Worm (Caenorhabditis elegans) whole organism, L2 larva: ENCODE results near the gene pitp-1.

Experiments
- C34F6.9 ChIP-seq: fragments of 150-350 bp; optimal IDR thresholded peaks from 2 replicates; lab custom pipeline; 2014; ENCODE audit warnings: missing biosample characterization, missing genetic modification characterization
- R02D3.7 ChIP-seq: fragments of 150-350 bp; optimal IDR thresholded peaks from 2 replicates; lab custom pipeline; 2014; ENCODE audit warnings: missing biosample characterization, missing genetic modification characterization
- Y55F3AM.14 ChIP-seq: fragments of 200-800 bp; sonication (Bioruptor generic); optimal IDR thresholded peaks from 2 replicates; lab custom pipeline; 2018; ENCODE audit warnings: mild to moderate bottlenecking, missing genetic modification characterization, missing compliant biosample characterization
- ZK546.5 ChIP-seq: sonication (generic microtip); optimal IDR thresholded peaks from 2 replicates; lab custom pipeline; 2017; ENCODE audit warnings: missing biosample characterization, missing genetic modification characterization
- ama-1 ChIP-seq: fragments of 150-350 bp; optimal IDR thresholded peaks from 2 replicates; lab custom pipeline; 2018; ENCODE audit warnings: inconsistent platforms
- blmp-1 ChIP-seq: sonication (generic microtip); optimal IDR thresholded peaks from 2 replicates; lab custom pipeline; 2017; ENCODE audit warnings: missing genetic modification characterization, mild to moderate bottlenecking, missing compliant biosample characterization, antibody characterized with exemption, moderate library complexity; ENCODE audit not compliant: insufficient read depth
- ceh-16 ChIP-seq: fragments of 150-350 bp; optimal IDR thresholded peaks from 2 replicates; lab custom pipeline; 2014; ENCODE audit warnings: missing biosample characterization, missing genetic modification characterization
- ceh-82 ChIP-seq: fragments of 150-350 bp; optimal IDR thresholded peaks from 2 replicates; lab custom pipeline; 2014; ENCODE audit warnings: missing biosample characterization, missing genetic modification characterization
- dmd-4 ChIP-seq: sonication (generic microtip); optimal IDR thresholded peaks from 2 replicates; lab custom pipeline; 2017; ENCODE audit warnings: missing biosample characterization, missing genetic modification characterization
- elt-1 ChIP-seq: fragments of 150-350 bp; optimal IDR thresholded peaks from 2 replicates; lab custom pipeline; 2014; ENCODE audit warnings: missing biosample characterization, missing genetic modification characterization
- elt-3 ChIP-seq: sonication (generic microtip); optimal IDR thresholded peaks from 2 replicates; lab custom pipeline; 2017; ENCODE audit warnings: missing biosample characterization, missing genetic modification characterization
- gmeb-1 ChIP-seq: fragments of 150-350 bp; optimal IDR thresholded peaks from 2 replicates; lab custom pipeline; 2014; ENCODE audit warnings: missing biosample characterization, missing genetic modification characterization
- lin-11 ChIP-seq: fragments of 150-350 bp; sonication (generic microtip); optimal IDR thresholded peaks from 2 replicates; lab custom pipeline; 2014; ENCODE audit warnings: missing biosample characterization, missing genetic modification characterization, inconsistent platforms, mixed read lengths
- lin-39 ChIP-seq: fragments of 150-350 bp; optimal IDR thresholded peaks from 2 replicates; lab custom pipeline; 2014; ENCODE audit warnings: missing biosample characterization, missing genetic modification reagents, missing genetic modification characterization
- lsy-2 ChIP-seq, 2 experiments: fragments of 150-350 bp in 1 of 2; sonication (generic microtip) in 1 of 2; optimal IDR thresholded peaks; 2 replicates each; lab custom pipeline; 2014 to 2017; ENCODE audit warnings: missing biosample characterization in 2 of 2, missing genetic modification characterization in 2 of 2
- mdl-1 ChIP-seq, 2 experiments: fragments of 150-350 bp in 1 of 2; sonication (generic microtip) in 1 of 2; optimal IDR thresholded peaks; 2 replicates each; lab custom pipeline; 2017; ENCODE audit warnings: missing biosample characterization in 2 of 2, missing genetic modification characterization in 2 of 2
- nhr-10 ChIP-seq: sonication (generic microtip); optimal IDR thresholded peaks from 2 replicates; lab custom pipeline; 2017; ENCODE audit warnings: missing biosample characterization, missing genetic modification characterization
- nhr-12 ChIP-seq: fragments of 150-350 bp; optimal IDR thresholded peaks from 2 replicates; lab custom pipeline; 2014; ENCODE audit warnings: missing biosample characterization, missing genetic modification characterization
- nhr-23 ChIP-seq: fragments of 150-350 bp; optimal IDR thresholded peaks from 2 replicates; lab custom pipeline; 2014; ENCODE audit warnings: missing biosample characterization, missing genetic modification reagents, missing genetic modification characterization
- nhr-25 ChIP-seq: fragments of 150-350 bp; sonication (generic microtip); optimal IDR thresholded peaks from 3 replicates; lab custom pipeline; 2014; ENCODE audit warnings: missing biosample characterization, missing genetic modification characterization
- nhr-77 ChIP-seq: fragments of 150-350 bp; optimal IDR thresholded peaks from 2 replicates; lab custom pipeline; 2014; ENCODE audit warnings: missing biosample characterization, missing genetic modification characterization
- skn-1 ChIP-seq: sonication (generic microtip); optimal IDR thresholded peaks from 2 replicates; lab custom pipeline; 2017; ENCODE audit warnings: missing biosample characterization, missing genetic modification characterization
- sma-3 ChIP-seq: sonication (generic microtip); optimal IDR thresholded peaks from 2 replicates; lab custom pipeline; 2016; ENCODE audit warnings: missing genetic modification reagents, missing genetic modification characterization, missing compliant biosample characterization
- sma-9 ChIP-seq, 2 experiments: fragments of 150-350 bp in 1 of 2; sonication (generic microtip) in 1 of 2; optimal IDR thresholded peaks; 2 replicates each; lab custom pipeline; 2014 to 2016; ENCODE audit warnings: missing genetic modification characterization in 2 of 2, mild to moderate bottlenecking in 1 of 2, missing biosample characterization in 1 of 2, missing compliant biosample characterization in 1 of 2, missing genetic modification reagents in 1 of 2, moderate library complexity in 1 of 2
- unc-55 ChIP-seq: fragments of 150-350 bp; sonication (generic microtip); optimal IDR thresholded peaks from 3 replicates; lab custom pipeline; 2014; ENCODE audit warnings: missing biosample characterization, missing genetic modification reagents, missing genetic modification characterization
- unc-62 ChIP-seq: fragments of 150-350 bp; optimal IDR thresholded peaks from 2 replicates; lab custom pipeline; 2014; ENCODE audit warnings: missing biosample characterization, missing genetic modification reagents, missing genetic modification characterization

Gene pitp-1

DNA sequence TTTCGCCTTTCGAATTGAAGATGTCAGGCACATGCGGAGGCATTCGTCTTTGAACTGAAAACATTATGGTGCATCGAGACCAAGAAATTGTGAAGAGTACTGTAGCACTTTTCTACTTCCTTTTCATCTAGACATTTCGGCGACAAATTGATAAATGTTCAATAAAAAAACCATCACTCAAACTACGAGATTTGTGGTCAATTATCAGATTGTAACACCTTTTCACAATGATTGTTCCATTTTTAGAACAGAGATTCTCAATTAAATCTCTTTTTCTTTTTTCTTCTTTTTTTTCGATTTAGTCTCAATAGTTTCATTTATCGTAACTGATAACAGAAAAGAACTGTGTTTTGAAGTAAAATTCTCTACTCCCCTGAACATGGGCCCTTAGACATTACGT, 43.5 kb downstream of the pitp-1 start:
- TF ChIP-seq elt-3 (tag; lab: Kevin White, UChicago) (no peak), blmp-1 (tag; lab: Kevin White, UChicago) (peak; percentile 55), unc-62 (no peak), sma-3 (GFP tag; lab: Kevin White, UChicago) (peak; percentile 30)

ce11 chrIII:3484995-3485394, 44.6 kb downstream of the pitp-1 start:
- no peak for TF ChIP-seq ceh-82 (tag; lab: Kevin White, UChicago)
- no peak for TF ChIP-seq ceh-16 (tag; lab: Kevin White, UChicago)
- no peak for TF ChIP-seq ZK546.5 (tag; lab: Kevin White, UChicago)
- TF ChIP-seq lin-39 (tag; lab: Kevin White, UChicago): no peak
- no peak for TF ChIP-seq nhr-25 (tag; lab: Kevin White, UChicago)
- no peak for TF ChIP-seq sma-9 (GFP tag; optimal IDR thresholded peaks at IDR 0.05; lab: Kevin White, UChicago)
- TF ChIP-seq sma-9 (tag; optimal IDR thresholded peaks at IDR 0.05; lab: Kevin White, UChicago): no peak
- no peak for TF ChIP-seq dmd-4

ce11 chrIII:3482291-3482690, 47.3 kb downstream of the pitp-1 start, which contains the start of gene C34C12.6:
C34C12.6 (plus strand) TSS chrIII:3482591.
- no peak for TF ChIP-seq C34F6.9 (tag; lab: Kevin White, UChicago)
- TF ChIP-seq ama-1 (lab: Kevin White, UChicago): no peak
- TF ChIP-seq lsy-2 (tag; optimal IDR thresholded peaks at IDR 0.05; lab: Kevin White, UChicago): no peak
- no peak for TF ChIP-seq ZK546.5 (tag; lab: Kevin White, UChicago)
- TF ChIP-seq mdl-1 (tag; optimal IDR thresholded peaks at IDR 0.05; lab: Kevin White, UChicago): no peak
- TF ChIP-seq elt-3 (tag; lab: Kevin White, UChicago): no peak
- no peak for TF ChIP-seq nhr-77 (tag; lab: Kevin White, UChicago)
- TF ChIP-seq, all 48 proteins: peak for 0

ce11 chrIII:3480950-3481349, 48.6 kb downstream of the pitp-1 start:
- TF ChIP-seq ama-1 (lab: Kevin White, UChicago) (no peak), blmp-1 (tag; lab: Kevin White, UChicago) (peak; percentile 15)

DNA sequence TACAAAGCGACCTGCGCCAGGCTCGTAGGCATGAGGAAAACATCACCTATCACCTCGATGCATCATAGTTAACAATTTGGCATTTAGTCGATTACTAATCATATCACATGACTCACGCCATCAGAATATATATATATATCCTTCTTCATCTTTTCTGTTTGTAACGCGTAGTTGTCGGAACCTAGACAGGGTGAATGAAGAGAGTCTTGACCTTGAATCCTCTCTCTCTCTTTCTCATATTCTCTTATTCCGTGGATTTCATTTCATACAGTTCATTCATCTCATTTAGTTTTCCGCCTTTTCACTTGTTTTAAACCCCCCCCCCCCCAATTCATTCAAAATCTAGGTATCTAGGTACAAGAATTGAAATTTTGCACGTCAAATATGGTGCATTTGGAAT, 49.4 kb downstream of the pitp-1 start:
- TF ChIP-seq nhr-10 (tag; lab: Kevin White, UChicago) (no peak), sma-3 (GFP tag; lab: Kevin White, UChicago) (peak; percentile 40)

- TF ChIP-seq ceh-16 (tag; lab: Kevin White, UChicago) (peak; percentile 44), elt-1 (tag; lab: Kevin White, UChicago) (peak; percentile 58), nhr-12 (tag; lab: Kevin White, UChicago) (no peak)
Measured at ce11 chrIII:3478795-3479398, 50.7 kb downstream of the pitp-1 start.

ce11 chrIII:3477375-3477774, 52.2 kb downstream of the pitp-1 start:
- no peak for TF ChIP-seq Y55F3AM.14 (GFP tag; lab: Kevin White, UChicago)
- TF ChIP-seq gmeb-1 (tag; lab: Kevin White, UChicago): no peak
- no peak for TF ChIP-seq skn-1 (tag; lab: Kevin White, UChicago)
- TF ChIP-seq, all 48 proteins: peak for 0

- TF ChIP-seq C34F6.9 (tag; lab: Kevin White, UChicago): peak; percentile 6
- TF ChIP-seq nhr-23: no peak
- TF ChIP-seq sma-3 (GFP tag; lab: Kevin White, UChicago): peak; percentile 60
- no peak for TF ChIP-seq skn-1 (tag; lab: Kevin White, UChicago)
- TF ChIP-seq lin-11 (tag; lab: Kevin White, UChicago): no peak
- peak; percentile 29 for TF ChIP-seq unc-55 (GFP tag; lab: Kevin White, UChicago)
- TF ChIP-seq gmeb-1 (tag; lab: Kevin White, UChicago): peak; percentile 0
- TF ChIP-seq R02D3.7: no peak
- peak in 1 of 2 experiments; percentile 39 for TF ChIP-seq lsy-2 (tag; optimal IDR thresholded peaks at IDR 0.05; lab: Kevin White, UChicago)
- no peak for TF ChIP-seq sma-9 (GFP tag; optimal IDR thresholded peaks at IDR 0.05; lab: Kevin White, UChicago)
- no peak for TF ChIP-seq sma-9 (tag; optimal IDR thresholded peaks at IDR 0.05; lab: Kevin White, UChicago)
Measured at ce11 chrIII:3476245-3476644, 53.3 kb downstream of the pitp-1 start.
